Worm (Caenorhabditis elegans) whole organism, early embryonic: ENCODE data around the gene srx-129.

Source experiments
- B0310.2 ChIP-seq: sonication (generic microtip); optimal IDR thresholded peaks from 2 replicates; lab custom pipeline; 2016; ENCODE audit warnings: mild to moderate bottlenecking, missing genetic modification characterization, missing compliant biosample characterization
- F13C5.2 ChIP-seq: sonication (generic microtip); optimal IDR thresholded peaks from 2 replicates; lab custom pipeline; 2017; ENCODE audit warnings: mild to moderate bottlenecking, missing genetic modification characterization, inconsistent platforms, missing compliant biosample characterization
- aly-1 ChIP-seq: sonication (generic microtip); optimal IDR thresholded peaks from 2 replicates; lab custom pipeline; 2016; ENCODE audit warnings: missing genetic modification characterization, missing compliant biosample characterization
- ama-1 ChIP-seq: fragments of 150-350 bp; optimal IDR thresholded peaks from 2 replicates; lab custom pipeline; 2014
- ceh-13 ChIP-seq: fragments of 200-800 bp; sonication (Bioruptor generic); optimal IDR thresholded peaks from 2 replicates; lab custom pipeline; 2018; ENCODE audit warnings: mild to moderate bottlenecking, missing genetic modification characterization, missing compliant biosample characterization
- ceh-36 ChIP-seq: sonication (generic microtip); optimal IDR thresholded peaks from 2 replicates; lab custom pipeline; 2016; ENCODE audit warnings: missing genetic modification characterization, inconsistent platforms, missing compliant biosample characterization
- ets-7 ChIP-seq: sonication (generic microtip); optimal IDR thresholded peaks from 2 replicates; lab custom pipeline; 2016; ENCODE audit warnings: missing genotype, missing genetic modification characterization, missing compliant biosample characterization
- flt-1 ChIP-seq: fragments of 200-800 bp; sonication (Bioruptor generic); IDR thresholded peaks from 2 replicates; pipeline ENCODE4 v1.3.6; 2022; ENCODE audit warnings: missing genetic modification characterization, missing compliant biosample characterization
- hmbx-1 ChIP-seq: sonication (generic microtip); optimal IDR thresholded peaks from 2 replicates; lab custom pipeline; 2016; ENCODE audit warnings: mild to moderate bottlenecking, missing genetic modification characterization, missing compliant biosample characterization
- hmg-4 ChIP-seq: fragments of 200-800 bp; sonication (Bioruptor generic); optimal IDR thresholded peaks from 2 replicates; lab custom pipeline; 2018; ENCODE audit warnings: mild to moderate bottlenecking, missing genetic modification characterization, missing compliant biosample characterization
- hnd-1 ChIP-seq: sonication (generic microtip); optimal IDR thresholded peaks from 2 replicates; lab custom pipeline; 2016; ENCODE audit warnings: missing genetic modification characterization, missing compliant biosample characterization
- pes-1 ChIP-seq: fragments of 200-800 bp; sonication (Bioruptor generic); IDR thresholded peaks from 2 replicates; pipeline ENCODE4 v1.3.6; 2022; ENCODE audit warnings: missing genetic modification reagents, missing genetic modification characterization, missing compliant biosample characterization
- scrt-1 ChIP-seq: fragments of 200-800 bp; sonication (Bioruptor generic); IDR thresholded peaks from 2 replicates; pipeline ENCODE4 v1.3.6; 2022; ENCODE audit warnings: missing genetic modification characterization, missing compliant biosample characterization
- sea-1 ChIP-seq: fragments of 200-800 bp; sonication (Bioruptor generic); conservative IDR thresholded peaks from 2 replicates; pipeline ENCODE4 v1.3.6; 2022; ENCODE audit warnings: missing genetic modification characterization, missing compliant biosample characterization
- tbx-11 ChIP-seq: fragments of 200-800 bp; sonication (Bioruptor generic); IDR thresholded peaks from 2 replicates; pipeline ENCODE4 v1.3.6; 2022; ENCODE audit warnings: missing genetic modification characterization, missing compliant biosample characterization
- tbx-37 ChIP-seq: fragments of 200-800 bp; sonication (Bioruptor generic); conservative IDR thresholded peaks from 2 replicates; pipeline ENCODE4 v1.3.6; 2022; ENCODE audit warnings: missing genetic modification reagents, missing genetic modification characterization, missing compliant biosample characterization
- tra-4 ChIP-seq: sonication (generic microtip); optimal IDR thresholded peaks from 2 replicates; lab custom pipeline; 2017; ENCODE audit warnings: missing genetic modification characterization, missing compliant biosample characterization

The srx-129 gene

DNA sequence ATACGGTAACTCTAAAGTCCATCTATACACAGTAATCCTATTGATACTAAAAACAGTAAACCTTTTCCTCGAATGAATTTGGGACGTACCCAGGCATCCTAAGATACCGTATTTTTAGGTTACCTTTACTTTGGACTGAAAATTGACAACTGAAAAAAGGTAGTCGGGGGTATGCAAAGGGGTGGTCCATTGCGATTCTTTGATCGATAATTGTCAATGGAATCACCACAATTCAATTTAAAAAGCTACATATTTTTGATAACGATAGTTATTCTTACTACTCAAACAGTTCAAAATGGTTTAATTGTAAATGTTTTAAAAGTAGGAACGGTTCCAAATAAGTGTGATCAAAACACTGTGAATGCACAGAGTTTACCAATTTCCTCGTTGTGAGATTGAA, at the start of gene srx-129:
Gene srx-129, plus strand, starts transcription at position 301 of the 400 bp plus-strand sequence.
- TF ChIP-seq tra-4 (tag; lab: Kevin White, UChicago) (no peak), ets-7 (tag; lab: Kevin White, UChicago) (no peak), hnd-1 (tag; lab: Kevin White, UChicago) (no peak), ceh-36 (tag; lab: Kevin White, UChicago) (no peak), aly-1 (tag; lab: Kevin White, UChicago) (no peak), F13C5.2 (no peak), tbx-37 (GFP tag; lab: Robert Waterston, UW) (no peak), ama-1 (lab: Kevin White, UChicago) (no peak), flt-1 (no peak), hmg-4 (GFP tag; lab: Kevin White, UChicago) (no peak), hmbx-1 (tag; lab: Kevin White, UChicago) (no peak), ceh-13 (no peak), scrt-1 (no peak), B0310.2 (tag; lab: Kevin White, UChicago) (no peak), pes-1 (GFP tag; lab: Robert Waterston, UW) (no peak), sea-1 (GFP tag; lab: Robert Waterston, UW) (no peak), tbx-11 (no peak)

DNA sequence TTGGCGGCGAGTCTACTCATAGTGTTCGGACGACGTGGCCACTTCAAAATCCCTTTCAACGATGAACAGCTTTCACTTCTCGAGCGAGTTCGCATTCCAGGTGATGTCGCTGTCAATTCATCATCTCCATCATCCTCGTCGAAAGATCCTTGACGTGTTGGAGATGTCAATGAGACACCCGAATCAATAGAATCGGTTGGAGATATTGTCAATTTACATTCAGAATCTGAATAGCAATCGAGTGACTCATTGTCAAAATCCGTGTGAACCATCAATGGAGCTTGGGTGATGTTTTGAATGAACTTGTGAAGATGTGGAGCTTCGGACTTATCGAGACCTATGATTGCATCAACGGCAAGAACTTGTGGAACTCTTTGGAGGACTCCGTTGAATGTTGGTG, 48.3 kb upstream of the srx-129 start:
- TF ChIP-seq hmg-4 (GFP tag; lab: Kevin White, UChicago), result no peak
- TF ChIP-seq tbx-11, result no peak
- no peak for TF ChIP-seq ets-7 (tag; lab: Kevin White, UChicago)
- no peak for TF ChIP-seq F13C5.2
- TF ChIP-seq ceh-13, result no peak
- no peak for TF ChIP-seq aly-1 (tag; lab: Kevin White, UChicago)
- no peak for TF ChIP-seq ceh-36 (tag; lab: Kevin White, UChicago)
- TF ChIP-seq B0310.2 (tag; lab: Kevin White, UChicago), result no peak
- no peak for TF ChIP-seq pes-1 (GFP tag; lab: Robert Waterston, UW)
- no peak for TF ChIP-seq hnd-1 (tag; lab: Kevin White, UChicago)
- TF ChIP-seq hmbx-1 (tag; lab: Kevin White, UChicago), result no peak
- no peak for TF ChIP-seq scrt-1
- no peak for TF ChIP-seq ama-1 (lab: Kevin White, UChicago)
- no peak for TF ChIP-seq tra-4 (tag; lab: Kevin White, UChicago)
- no peak for TF ChIP-seq sea-1 (GFP tag; lab: Robert Waterston, UW)
- no peak for TF ChIP-seq flt-1
- no peak for TF ChIP-seq tbx-37 (GFP tag; lab: Robert Waterston, UW)

DNA sequence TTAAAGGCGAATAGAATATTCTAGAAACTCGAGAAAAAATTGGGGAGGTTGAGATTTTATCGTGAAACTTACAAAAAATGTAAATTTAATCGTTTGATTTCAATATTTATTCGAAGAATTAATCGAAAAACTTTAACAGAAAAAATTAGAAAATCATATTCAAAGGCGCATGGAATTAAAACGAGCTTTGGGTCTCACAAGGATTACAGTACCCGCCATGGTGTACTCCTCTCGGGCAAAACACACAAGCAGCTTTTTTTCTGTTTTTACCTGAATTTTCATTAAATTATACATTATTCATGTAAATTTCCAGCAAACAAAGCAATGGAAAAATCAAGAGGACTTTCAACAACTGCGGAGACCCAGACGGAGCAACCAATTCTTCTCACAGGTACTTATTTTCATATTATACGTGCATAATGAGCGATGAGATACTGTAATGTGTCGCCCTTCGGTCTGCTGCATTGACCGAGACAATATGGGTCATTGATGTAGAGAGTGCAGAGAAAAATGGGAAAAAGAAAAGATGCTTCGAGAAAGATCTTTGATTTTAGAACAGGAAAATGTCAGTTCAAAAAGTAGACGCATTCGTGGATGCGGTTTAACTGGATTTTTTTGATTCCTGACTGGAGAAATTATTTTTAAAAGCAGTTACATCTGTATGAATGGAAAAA, 46.7 kb upstream of the srx-129 start, which contains the start of the genes F53C11.4 and F53C11.5:
Gene F53C11.4, minus strand, starts transcription at position 128 of the 674 bp plus-strand sequence.
Gene F53C11.5, plus strand, starts transcription at position 325 of the 674 bp plus-strand sequence.
- TF ChIP-seq sea-1 (GFP tag; lab: Robert Waterston, UW) (no peak), B0310.2 (tag; lab: Kevin White, UChicago) (no peak), tbx-11 (no peak), ceh-13 (no peak), ets-7 (tag; lab: Kevin White, UChicago) (no peak), hmg-4 (GFP tag; lab: Kevin White, UChicago) (no peak), ama-1 (lab: Kevin White, UChicago) (no peak), tbx-37 (GFP tag; lab: Robert Waterston, UW) (no peak), tra-4 (tag; lab: Kevin White, UChicago) (no peak), flt-1 (no peak), aly-1 (tag; lab: Kevin White, UChicago) (no peak), pes-1 (GFP tag; lab: Robert Waterston, UW) (no peak), ceh-36 (tag; lab: Kevin White, UChicago) (no peak), hmbx-1 (tag; lab: Kevin White, UChicago) (no peak), scrt-1 (no peak), F13C5.2 (no peak), hnd-1 (tag; lab: Kevin White, UChicago) (no peak)

DNA sequence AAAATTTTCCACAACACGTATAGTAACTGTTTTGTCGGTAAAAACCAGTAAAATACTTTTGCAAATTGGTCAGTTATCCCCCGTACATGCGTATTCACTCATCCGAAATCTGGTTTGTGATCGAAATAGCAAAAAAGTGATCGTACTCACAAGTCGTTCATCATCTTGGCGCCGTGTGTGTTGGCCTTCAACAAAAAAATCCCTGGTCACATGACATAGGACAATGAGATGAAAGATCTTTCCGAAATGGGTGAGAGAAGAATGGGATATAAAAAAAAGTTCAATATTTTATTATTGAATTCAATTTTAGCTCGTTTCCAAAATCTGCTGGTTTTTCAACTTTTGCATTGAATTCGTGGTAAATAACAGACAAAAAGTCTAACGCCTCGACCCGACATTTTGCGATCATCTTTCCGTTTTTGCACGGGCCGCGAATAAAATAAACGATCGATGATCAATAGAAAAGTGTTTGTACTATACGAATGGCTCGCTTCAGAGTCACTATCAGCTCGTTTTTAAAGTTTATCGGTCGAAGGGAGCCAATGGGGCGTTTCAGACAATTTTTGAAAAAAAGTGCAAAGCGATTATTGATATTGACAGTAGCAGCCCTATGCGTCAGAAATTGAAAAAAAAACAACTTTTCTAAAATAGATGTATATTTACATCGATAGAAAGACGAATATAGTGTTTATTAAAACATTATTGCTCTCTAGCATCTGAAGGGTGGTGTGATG, 45.9 kb upstream of the srx-129 start:
- TF ChIP-seq ama-1 (lab: Kevin White, UChicago) (no peak), B0310.2 (tag; lab: Kevin White, UChicago) (no peak), aly-1 (tag; lab: Kevin White, UChicago) (no peak), sea-1 (GFP tag; lab: Robert Waterston, UW) (no peak), flt-1 (no peak), ets-7 (tag; lab: Kevin White, UChicago) (no peak), scrt-1 (no peak), ceh-36 (tag; lab: Kevin White, UChicago) (no peak), pes-1 (GFP tag; lab: Robert Waterston, UW) (no peak), tbx-37 (GFP tag; lab: Robert Waterston, UW) (no peak), tra-4 (tag; lab: Kevin White, UChicago) (no peak), hmg-4 (GFP tag; lab: Kevin White, UChicago) (no peak), hmbx-1 (tag; lab: Kevin White, UChicago) (no peak), ceh-13 (no peak), tbx-11 (no peak), hnd-1 (tag; lab: Kevin White, UChicago) (no peak), F13C5.2 (no peak)

DNA sequence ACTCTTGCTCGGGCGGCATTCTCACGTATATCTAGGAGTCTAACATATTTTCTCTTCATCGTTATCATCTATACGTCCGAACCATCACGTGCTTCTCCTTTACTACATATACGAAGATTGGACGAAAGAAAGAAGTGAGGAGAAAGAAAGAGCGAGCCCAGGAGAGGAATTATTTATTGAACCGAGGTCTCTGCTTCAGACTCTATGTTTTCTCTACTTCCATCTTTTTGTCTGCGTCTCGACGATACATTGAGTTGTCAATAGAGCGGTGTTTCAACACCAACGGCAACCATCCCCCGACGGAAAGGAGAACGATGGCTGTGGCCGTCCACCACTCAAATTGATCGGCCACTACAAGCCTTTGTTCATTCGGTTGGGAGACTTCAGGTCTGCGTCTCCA, 44.7 kb upstream of the srx-129 start:
- TF ChIP-seq ama-1 (lab: Kevin White, UChicago) (no peak), tra-4 (tag; lab: Kevin White, UChicago) (peak; percentile 9), sea-1 (GFP tag; lab: Robert Waterston, UW) (no peak; the same call in 1 of the 2 replicates), flt-1 (no peak), tbx-11 (no peak), pes-1 (GFP tag; lab: Robert Waterston, UW) (no peak), hmbx-1 (tag; lab: Kevin White, UChicago) (no peak), hmg-4 (GFP tag; lab: Kevin White, UChicago) (peak; percentile 79), B0310.2 (tag; lab: Kevin White, UChicago) (no peak), hnd-1 (tag; lab: Kevin White, UChicago) (no peak), aly-1 (tag; lab: Kevin White, UChicago) (no peak), F13C5.2 (no peak), ceh-36 (tag; lab: Kevin White, UChicago) (no peak), scrt-1 (no peak), ceh-13 (no peak), tbx-37 (GFP tag; lab: Robert Waterston, UW) (peak; percentile 2; the same call in 1 of the 2 replicates), ets-7 (tag; lab: Kevin White, UChicago) (peak; percentile 27)
